Worm (Caenorhabditis elegans) whole organism, L4/young adult: Measurements from ENCODE around the gene puf-11.

Source experiments
- W03F9.2 ChIP-seq: fragments of 150-350 bp; optimal IDR thresholded peaks from 2 replicates; lab custom pipeline; 2014; ENCODE audit warnings: missing biosample characterization, missing genetic modification characterization
- dao-5 ChIP-seq: sonication (generic microtip); optimal IDR thresholded peaks from 2 replicates; lab custom pipeline; 2016; ENCODE audit warnings: missing genotype, missing genetic modification characterization, moderate library complexity, missing compliant biosample characterization
- him-1 ChIP-seq: sonication (generic microtip); optimal IDR thresholded peaks from 2 replicates; lab custom pipeline; 2016; ENCODE audit warnings: missing genotype, missing genetic modification reagents, missing genetic modification characterization, missing compliant biosample characterization

DNA sequence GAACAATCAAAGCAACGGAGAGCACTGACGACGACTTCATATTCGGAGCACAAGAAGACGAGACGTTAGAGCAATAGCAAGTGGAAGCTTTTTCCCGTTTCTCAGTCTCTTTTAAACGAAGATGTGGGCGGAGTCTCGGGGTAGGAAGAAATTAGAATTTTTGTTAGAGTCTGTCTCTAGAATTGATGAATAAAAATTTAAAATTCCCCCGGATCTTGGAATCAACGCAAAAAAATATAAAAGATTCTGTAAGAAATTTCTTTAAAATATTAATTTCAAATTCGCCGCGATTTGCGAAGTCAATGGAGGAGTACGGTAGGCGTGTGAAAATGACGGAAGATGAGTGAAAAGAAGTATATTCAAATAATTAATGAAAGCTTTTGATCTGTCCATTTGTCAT is 7.9 kb upstream of the puf-11 start, which contains the start of gene nlp-71:
- TF ChIP-seq W03F9.2 (tag; lab: Kevin White, UChicago) (no peak), dao-5 (tag; lab: Kevin White, UChicago) (no peak), him-1 (tag; lab: Kevin White, UChicago) (no peak)
